Worm (Caenorhabditis elegans) whole organism, L4 larva: ENCODE measurements around the gene dmsr-15.

ENCODE experiments used
- lin-15B ChIP-seq: fragments of 150-350 bp; sonication (generic microtip); optimal IDR thresholded peaks from 3 replicates; lab custom pipeline; 2014; ENCODE audit warnings: missing biosample characterization, missing genetic modification characterization
- lir-3 ChIP-seq: sonication (generic microtip); optimal IDR thresholded peaks from 2 replicates; lab custom pipeline; 2016; ENCODE audit warnings: mild to moderate bottlenecking, missing genetic modification characterization, missing compliant biosample characterization
- nhr-10 ChIP-seq: fragments of 150-350 bp; optimal IDR thresholded peaks from 2 replicates; lab custom pipeline; 2014; ENCODE audit warnings: missing biosample characterization, missing genetic modification characterization
- nhr-11 ChIP-seq: fragments of 150-350 bp; optimal IDR thresholded peaks from 2 replicates; lab custom pipeline; 2014; ENCODE audit warnings: missing biosample characterization, missing genetic modification characterization
- nhr-77 ChIP-seq: fragments of 150-350 bp; optimal IDR thresholded peaks from 2 replicates; lab custom pipeline; 2014; ENCODE audit warnings: missing biosample characterization, missing genetic modification characterization
- ztf-7 ChIP-seq: fragments of 150-350 bp; optimal IDR thresholded peaks from 2 replicates; lab custom pipeline; 2014; ENCODE audit warnings: missing biosample characterization, missing genetic modification characterization

- TF ChIP-seq lir-3 (no peak), nhr-77 (tag; lab: Kevin White, UChicago) (no peak), nhr-10 (no peak), ztf-7 (tag; lab: Kevin White, UChicago) (no peak), nhr-11 (tag; lab: Kevin White, UChicago) (no peak), lin-15B (tag; lab: Kevin White, UChicago) (no peak)
Measured at ce11 chrV:6783044-6783625, 45.6 kb downstream of the dmsr-15 start.
